Worm (Caenorhabditis elegans) whole organism, L3 larva: ENCODE results near the gene kynu-1.

Source experiments
- aly-2 ChIP-seq: fragments of 150-350 bp; optimal IDR thresholded peaks from 2 replicates; lab custom pipeline; 2014; ENCODE audit warnings: missing biosample characterization, missing genetic modification characterization
- ama-1 ChIP-seq: fragments of 150-350 bp; optimal IDR thresholded peaks from 2 replicates; lab custom pipeline; 2018
- ceh-28 ChIP-seq: fragments of 150-350 bp; optimal IDR thresholded peaks from 2 replicates; lab custom pipeline; 2014; ENCODE audit warnings: missing biosample characterization, missing genetic modification reagents, missing genetic modification characterization
- elt-1 ChIP-seq: fragments of 150-350 bp; optimal IDR thresholded peaks from 2 replicates; lab custom pipeline; 2014; ENCODE audit warnings: missing biosample characterization, missing genetic modification characterization
- lin-39 ChIP-seq: fragments of 150-350 bp; optimal IDR thresholded peaks from 2 replicates; lab custom pipeline; 2018; ENCODE audit warnings: missing biosample characterization, missing genetic modification reagents, missing genetic modification characterization
- mml-1 ChIP-seq: fragments of 150-350 bp; sonication (generic microtip); optimal IDR thresholded peaks from 3 replicates; lab custom pipeline; 2014; ENCODE audit warnings: missing biosample characterization, missing genetic modification characterization
- nhr-12 ChIP-seq: fragments of 150-350 bp; optimal IDR thresholded peaks from 2 replicates; lab custom pipeline; 2014; ENCODE audit warnings: missing biosample characterization, missing genetic modification characterization
- nhr-28 ChIP-seq: fragments of 150-350 bp; optimal IDR thresholded peaks from 2 replicates; lab custom pipeline; 2014; ENCODE audit warnings: missing biosample characterization, missing genetic modification characterization
- nhr-77 ChIP-seq: fragments of 150-350 bp; optimal IDR thresholded peaks from 2 replicates; lab custom pipeline; 2014; ENCODE audit warnings: missing biosample characterization, missing genetic modification characterization
- sea-2 ChIP-seq: fragments of 150-350 bp; sonication (generic microtip); optimal IDR thresholded peaks from 4 replicates; lab custom pipeline; 2014; ENCODE audit warnings: missing biosample characterization, missing genetic modification reagents, missing genetic modification characterization
- snpc-4 ChIP-seq: fragments of 150-350 bp; optimal IDR thresholded peaks from 2 replicates; lab custom pipeline; 2014; ENCODE audit warnings: missing biosample characterization, missing genetic modification characterization
- unc-39 ChIP-seq: sonication (generic microtip); optimal IDR thresholded peaks from 4 replicates; lab custom pipeline; 2017; ENCODE audit warnings: missing biosample characterization, missing genetic modification characterization
- unc-62 ChIP-seq: fragments of 150-350 bp; sonication (generic microtip); optimal IDR thresholded peaks from 4 replicates; lab custom pipeline; 2014; ENCODE audit warnings: missing biosample characterization, missing genetic modification reagents, missing genetic modification characterization

DNA sequence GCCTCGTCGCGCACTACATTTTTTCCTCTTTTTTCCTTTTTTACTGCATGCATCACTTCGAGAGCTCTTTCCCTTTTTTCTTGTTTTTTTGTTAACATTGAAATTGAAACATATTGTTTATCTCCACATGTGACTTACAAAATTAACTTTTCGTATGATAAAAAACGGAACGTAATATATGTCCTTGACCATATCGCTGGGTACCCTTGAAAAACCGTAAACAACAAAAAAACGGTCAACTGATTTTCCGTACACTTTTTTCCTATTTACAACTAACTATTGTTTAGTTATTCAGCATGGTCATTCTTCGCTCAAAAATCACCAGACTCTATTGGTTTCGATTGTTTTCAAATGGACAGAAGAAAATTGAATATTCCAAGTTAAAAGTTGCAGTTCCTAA is 12.9 kb upstream of the kynu-1 start, which contains the start of gene nnt-1:
- TF ChIP-seq aly-2 (no peak), sea-2 (GFP tag; lab: Kevin White, UChicago) (no peak), mml-1 (no peak), snpc-4 (tag; lab: Kevin White, UChicago) (no peak), unc-39 (tag; lab: Kevin White, UChicago) (no peak), nhr-77 (tag; lab: Kevin White, UChicago) (no peak), nhr-28 (tag; lab: Kevin White, UChicago) (no peak), ceh-28 (tag; lab: Kevin White, UChicago) (no peak), nhr-12 (tag; lab: Kevin White, UChicago) (no peak), unc-62 (GFP tag; lab: Kevin White, UChicago) (no peak), lin-39 (tag; lab: Kevin White, UChicago) (no peak), ama-1 (lab: Kevin White, UChicago) (no peak), elt-1 (no peak)
